ENCODE assay signal across 1 fruit fly cellular context in genomic region chr3L:4720510-4721157, dm6.
TF ChIP-seq lines count a peak whose summit lies in the region.

No protein-coding gene starts in this region.

TF ChIP-seq in whole organism, embryonic, 481 proteins besides CTCF, POLR2A, EP300 and RAD21 (continued from another document):
- TF ChIP-seq CG5953 (GFP tag; IDR thresholded peaks at IDR 0.05; lab: Robert Waterston, UW) (peak; percentile 19; the same call in 1 of the 2 replicates), maf-S (GFP tag; optimal IDR thresholded peaks at IDR 0.05; lab: Kevin White, UChicago) (no peak), dimm (GFP tag; IDR thresholded peaks at IDR 0.05; lab: Robert Waterston, UW) (no peak), abd-A (tag; optimal IDR thresholded peaks at IDR 0.05; lab: Kevin White, UChicago) (no peak), CG8924 (tag; optimal IDR thresholded peaks at IDR 0.05; lab: Kevin White, UChicago) (peak; percentile 44), CG17361 (GFP tag; IDR thresholded peaks at IDR 0.05; lab: Robert Waterston, UW) (peak; percentile 61), CG5245 (GFP tag; optimal IDR thresholded peaks at IDR 0.05; lab: Kevin White, UChicago) (no peak), tap (tag; optimal IDR thresholded peaks at IDR 0.05; lab: Kevin White, UChicago) (peak; percentile 56), Neu2 (GFP tag; optimal IDR thresholded peaks at IDR 0.05; lab: Kevin White, UChicago; ENCODE audit: borderline replicate concordance) (no peak), Kr (GFP tag; optimal IDR thresholded peaks at IDR 0.05; lab: Kevin White, UChicago) (no peak), CoRest (tag; optimal IDR thresholded peaks at IDR 0.05; lab: Kevin White, UChicago) (peak; percentile 30), CG6683 (GFP tag; optimal IDR thresholded peaks at IDR 0.05; lab: Kevin White, UChicago) (no peak), Mrtf (GFP tag; IDR thresholded peaks at IDR 0.05; lab: Robert Waterston, UW) (no peak), jumu (GFP tag; optimal IDR thresholded peaks at IDR 0.05; lab: Kevin White, UChicago) (no peak), CG1024 (GFP tag; IDR thresholded peaks at IDR 0.05; lab: Robert Waterston, UW) (no peak), Fer1 (GFP tag; optimal IDR thresholded peaks at IDR 0.05; lab: Kevin White, UChicago) (peak; percentile 32), bab2 (GFP tag; optimal IDR thresholded peaks at IDR 0.05; lab: Kevin White, UChicago) (peak; percentile 11), CG30403 (GFP tag; optimal IDR thresholded peaks at IDR 0.05; lab: Kevin White, UChicago) (peak; percentile 35), CG3407 (GFP tag; optimal IDR thresholded peaks at IDR 0.05; lab: Kevin White, UChicago) (peak; percentile 23), onecut (GFP tag; IDR thresholded peaks at IDR 0.05; lab: Robert Waterston, UW) (no peak), CG43689 (GFP tag; IDR thresholded peaks at IDR 0.05; lab: Robert Waterston, UW) (0 out of 2 replicates have a peak, but pooled peaks have one; percentile 19), CG10267 (tag; optimal IDR thresholded peaks at IDR 0.05; lab: Kevin White, UChicago) (peak; percentile 40), kah (GFP tag; optimal IDR thresholded peaks at IDR 0.05; lab: Kevin White, UChicago) (no peak), HmgD (GFP tag; optimal IDR thresholded peaks at IDR 0.05; lab: Kevin White, UChicago) (no peak), Chrac-16 (GFP tag; optimal IDR thresholded peaks at IDR 0.05; lab: Kevin White, UChicago) (no peak), ATbp (GFP tag; optimal IDR thresholded peaks at IDR 0.05; lab: Kevin White, UChicago) (peak; percentile 25), CG14860 (GFP tag; IDR thresholded peaks at IDR 0.05; lab: Robert Waterston, UW; ENCODE audit: partially characterized antibody) (no peak), Hr51 (GFP tag; optimal IDR thresholded peaks at IDR 0.05; lab: Kevin White, UChicago) (peak in 1 of 2 experiments; percentile 76), stc (GFP tag; IDR thresholded peaks at IDR 0.05; lab: Robert Waterston, UW) (0 out of 2 replicates have a peak, but pooled peaks have one; percentile 35), CG6813 (GFP tag; optimal IDR thresholded peaks at IDR 0.05; lab: Kevin White, UChicago) (no peak), unpg (GFP tag; optimal IDR thresholded peaks at IDR 0.05; lab: Kevin White, UChicago) (peak; percentile 48), Bgb (GFP tag; IDR thresholded peaks at IDR 0.05; lab: Robert Waterston, UW; ENCODE audit: partially characterized antibody) (no peak), Drgx (GFP tag; IDR thresholded peaks at IDR 0.05; lab: Robert Waterston, UW) (peak; percentile 36), CG14710 (tag; optimal IDR thresholded peaks at IDR 0.05; lab: Kevin White, UChicago) (no peak), dmrt99B (tag; optimal IDR thresholded peaks at IDR 0.05; lab: Kevin White, UChicago) (peak; percentile 84), tio (GFP tag; optimal IDR thresholded peaks at IDR 0.05; lab: Kevin White, UChicago) (no peak), BEAF-32 (GFP tag; optimal IDR thresholded peaks at IDR 0.05; lab: Kevin White, UChicago) (no peak), unc-4 (GFP tag; IDR thresholded peaks at IDR 0.05; lab: Robert Waterston, UW; ENCODE audit: partially characterized antibody) (no peak), CG18262 (tag; optimal IDR thresholded peaks at IDR 0.05; lab: Kevin White, UChicago) (peak; percentile 42), CG12391 (tag; optimal IDR thresholded peaks at IDR 0.05; lab: Kevin White, UChicago) (no peak), inv (GFP tag; IDR thresholded peaks at IDR 0.05; lab: Robert Waterston, UW; ENCODE audit: partially characterized antibody) (no peak), pnt (GFP tag; optimal IDR thresholded peaks at IDR 0.05; lab: Kevin White, UChicago) (no peak), Lim3 (GFP tag; IDR thresholded peaks at IDR 0.05; lab: Robert Waterston, UW) (no peak), CG7556 (GFP tag; optimal IDR thresholded peaks at IDR 0.05; lab: Kevin White, UChicago) (peak; percentile 48), crc (GFP tag; optimal IDR thresholded peaks at IDR 0.05; lab: Kevin White, UChicago) (no peak), chm (GFP tag; IDR thresholded peaks at IDR 0.05; lab: Robert Waterston, UW) (no peak), ap (GFP tag; IDR thresholded peaks at IDR 0.05; lab: Robert Waterston, UW) (peak; percentile 21; the same call in 1 of the 2 replicates), run (tag; optimal IDR thresholded peaks at IDR 0.05; lab: Kevin White, UChicago) (peak; percentile 48)
